Worm (Caenorhabditis elegans) whole organism, L1 larva: ENCODE measurements around the gene lgc-17.
A peak's percentile ranks its signal among the peaks of the same experiment; 100 is the strongest.

ENCODE experiments used
- F16B12.6 ChIP-seq: fragments of 150-350 bp; optimal IDR thresholded peaks from 2 replicates; lab custom pipeline; 2014; ENCODE audit warnings: missing biosample characterization, missing genetic modification characterization
- Y116A8C.19 ChIP-seq: sonication (generic microtip); optimal IDR thresholded peaks from 2 replicates; lab custom pipeline; 2016; ENCODE audit warnings: missing compliant biosample characterization, missing genetic modification characterization, borderline replicate concordance
- aha-1 ChIP-seq: fragments of 150-350 bp; optimal IDR thresholded peaks from 2 replicates; lab custom pipeline; 2014; ENCODE audit warnings: missing biosample characterization, missing genetic modification characterization
- blmp-1 ChIP-seq: fragments of 150-350 bp; optimal IDR thresholded peaks from 2 replicates; lab custom pipeline; 2014; ENCODE audit warnings: missing biosample characterization, missing genetic modification characterization
- ceh-63 ChIP-seq: fragments of 200-800 bp; sonication (Bioruptor generic); optimal IDR thresholded peaks from 2 replicates; lab custom pipeline; 2018; ENCODE audit warnings: mild to moderate bottlenecking, missing genetic modification characterization, missing compliant biosample characterization
- ceh-88 ChIP-seq: fragments of 200-800 bp; sonication (Bioruptor generic); IDR thresholded peaks from 2 replicates; pipeline ENCODE4 v1.3.6; 2022; ENCODE audit warnings: missing genetic modification characterization, missing compliant biosample characterization
- ceh-90 ChIP-seq: sonication (generic microtip); optimal IDR thresholded peaks from 2 replicates; lab custom pipeline; 2016; ENCODE audit warnings: missing genetic modification characterization, missing compliant biosample characterization
- dsc-1 ChIP-seq: sonication (generic microtip); optimal IDR thresholded peaks from 2 replicates; lab custom pipeline; 2016; ENCODE audit warnings: mild to moderate bottlenecking, missing genetic modification characterization, missing compliant biosample characterization
- efl-1 ChIP-seq, 4 experiments: fragments of 150-350 bp; optimal IDR thresholded peaks in 3 of 4; peaks in 1 of 4; 1 replicate in 1 of 4; 2 replicates in 3 of 4; lab custom pipeline; 2014; ENCODE audit warnings: missing biosample characterization in 2 of 4, missing genetic modification characterization in 2 of 4, missing genetic modification reagents in 2 of 4
- egl-13 ChIP-seq: sonication (generic microtip); optimal IDR thresholded peaks from 2 replicates; lab custom pipeline; 2016; ENCODE audit warnings: missing genotype, missing genetic modification reagents, missing genetic modification characterization, missing compliant biosample characterization
- ets-5 ChIP-seq: fragments of 200-800 bp; sonication (Bioruptor generic); IDR thresholded peaks from 2 replicates; pipeline ENCODE4 v1.3.6; 2022; ENCODE audit warnings: missing genetic modification characterization, missing compliant biosample characterization
- fkh-10 ChIP-seq: sonication (generic microtip); optimal IDR thresholded peaks from 2 replicates; lab custom pipeline; 2017; ENCODE audit warnings: missing biosample characterization, missing genetic modification reagents, missing genetic modification characterization
- fkh-4 ChIP-seq: sonication (generic microtip); optimal IDR thresholded peaks from 2 replicates; lab custom pipeline; 2016; ENCODE audit warnings: missing compliant biosample characterization, missing genetic modification characterization, borderline replicate concordance
- fkh-8 ChIP-seq: sonication (generic microtip); optimal IDR thresholded peaks from 2 replicates; lab custom pipeline; 2016; ENCODE audit warnings: mild to moderate bottlenecking, missing genetic modification characterization, missing compliant biosample characterization
- hlh-17 ChIP-seq: fragments of 200-800 bp; sonication (Bioruptor generic); optimal IDR thresholded peaks from 2 replicates; lab custom pipeline; 2018; ENCODE audit warnings: missing genetic modification characterization, mild to moderate bottlenecking, missing compliant biosample characterization, moderate library complexity, borderline replicate concordance
- hpl-2 ChIP-seq: fragments of 150-350 bp; optimal IDR thresholded peaks from 2 replicates; lab custom pipeline; 2014; ENCODE audit warnings: missing biosample characterization, missing genetic modification reagents, missing genetic modification characterization
- isw-1 ChIP-seq: fragments of 200-800 bp; sonication (Bioruptor generic); IDR thresholded peaks from 2 replicates; pipeline ENCODE4 v1.3.6; 2022; ENCODE audit warnings: missing genetic modification characterization, missing compliant biosample characterization
- jun-1 ChIP-seq: fragments of 150-350 bp; optimal IDR thresholded peaks from 2 replicates; lab custom pipeline; 2014; ENCODE audit warnings: missing biosample characterization, missing genetic modification reagents, missing genetic modification characterization
- lin-14 ChIP-seq: fragments of 200-800 bp; sonication (Bioruptor generic); optimal IDR thresholded peaks from 2 replicates; lab custom pipeline; 2018; ENCODE audit warnings: mild to moderate bottlenecking, missing genetic modification characterization, moderate library complexity, missing compliant biosample characterization
- lin-15B ChIP-seq: fragments of 150-350 bp; sonication (generic microtip); optimal IDR thresholded peaks from 3 replicates; lab custom pipeline; 2014; ENCODE audit warnings: missing biosample characterization, missing genetic modification characterization
- lin-35 ChIP-seq, 2 experiments: fragments of 150-350 bp; optimal IDR thresholded peaks; 2 replicates each; lab custom pipeline; 2014; ENCODE audit warnings: missing biosample characterization in 2 of 2, missing genetic modification characterization in 2 of 2, missing genetic modification reagents in 2 of 2
- lsy-2 ChIP-seq, 2 experiments: fragments of 150-350 bp; optimal IDR thresholded peaks; 2 replicates each; lab custom pipeline; 2014; ENCODE audit warnings: missing biosample characterization in 2 of 2, missing genetic modification characterization in 2 of 2
- mep-1 ChIP-seq: fragments of 150-350 bp; optimal IDR thresholded peaks from 2 replicates; lab custom pipeline; 2014; ENCODE audit warnings: missing biosample characterization, missing genetic modification characterization
- nhr-11 ChIP-seq: fragments of 150-350 bp; optimal IDR thresholded peaks from 2 replicates; lab custom pipeline; 2014; ENCODE audit warnings: missing biosample characterization, missing genetic modification characterization
- nhr-19 ChIP-seq: fragments of 200-800 bp; sonication (Bioruptor generic); conservative IDR thresholded peaks from 2 replicates; pipeline ENCODE4 v1.3.6; 2022; ENCODE audit warnings: missing genetic modification characterization, missing compliant biosample characterization
- nhr-20 ChIP-seq: sonication (generic microtip); optimal IDR thresholded peaks from 2 replicates; lab custom pipeline; 2016; ENCODE audit warnings: mild to moderate bottlenecking, missing genetic modification characterization, missing compliant biosample characterization
- nhr-28 ChIP-seq: fragments of 150-350 bp; optimal IDR thresholded peaks from 2 replicates; lab custom pipeline; 2014; ENCODE audit warnings: missing biosample characterization, missing genetic modification characterization
- nhr-71 ChIP-seq: sonication (generic microtip); optimal IDR thresholded peaks from 2 replicates; lab custom pipeline; 2016; ENCODE audit warnings: mild to moderate bottlenecking, missing genetic modification characterization, moderate library complexity, missing compliant biosample characterization
- nhr-76 ChIP-seq: sonication (generic microtip); optimal IDR thresholded peaks from 2 replicates; lab custom pipeline; 2017; ENCODE audit warnings: missing biosample characterization, missing genetic modification characterization
- nhr-77 ChIP-seq: fragments of 150-350 bp; optimal IDR thresholded peaks from 2 replicates; lab custom pipeline; 2014; ENCODE audit warnings: missing biosample characterization, missing genetic modification characterization
- nhr-84 ChIP-seq: sonication (generic microtip); optimal IDR thresholded peaks from 2 replicates; lab custom pipeline; 2017; ENCODE audit warnings: missing biosample characterization, missing genetic modification characterization
- nhr-85 ChIP-seq: sonication (generic microtip); peaks from one replicate; lab custom pipeline; 2016; ENCODE audit warnings: missing genetic modification characterization, inconsistent platforms, missing compliant biosample characterization
- pax-3 ChIP-seq: fragments of 200-800 bp; sonication (Bioruptor generic); optimal IDR thresholded peaks from 2 replicates; lab custom pipeline; 2018; ENCODE audit warnings: mild to moderate bottlenecking, missing genetic modification characterization, moderate library complexity, missing compliant biosample characterization
- pqm-1 ChIP-seq: sonication (generic microtip); optimal IDR thresholded peaks from 3 replicates; lab custom pipeline; 2017; ENCODE audit warnings: missing biosample characterization, missing genetic modification characterization
- snpc-4 ChIP-seq: fragments of 150-350 bp; optimal IDR thresholded peaks from 2 replicates; lab custom pipeline; 2014; ENCODE audit warnings: missing biosample characterization, missing genetic modification characterization
- sox-4 ChIP-seq: sonication (generic microtip); optimal IDR thresholded peaks from 2 replicates; lab custom pipeline; 2016; ENCODE audit warnings: missing genetic modification characterization, missing compliant biosample characterization
- sptf-1 ChIP-seq: fragments of 150-350 bp; optimal IDR thresholded peaks from 2 replicates; lab custom pipeline; 2014; ENCODE audit warnings: missing biosample characterization, missing genetic modification characterization
- sup-37 ChIP-seq: fragments of 200-800 bp; sonication (Bioruptor generic); optimal IDR thresholded peaks from 2 replicates; lab custom pipeline; 2018; ENCODE audit warnings: mild to moderate bottlenecking, missing genetic modification characterization, missing compliant biosample characterization
- tbx-2 ChIP-seq: sonication (generic microtip); optimal IDR thresholded peaks from 2 replicates; lab custom pipeline; 2016; ENCODE audit warnings: missing genetic modification characterization, missing compliant biosample characterization
- tlp-1 ChIP-seq: fragments of 150-350 bp; optimal IDR thresholded peaks from 2 replicates; lab custom pipeline; 2014; ENCODE audit warnings: missing biosample characterization, missing genetic modification characterization
- unc-62 ChIP-seq: fragments of 150-350 bp; optimal IDR thresholded peaks from 2 replicates; lab custom pipeline; 2014; ENCODE audit warnings: missing biosample characterization, missing genetic modification reagents, missing genetic modification characterization
- unc-86 ChIP-seq: sonication (generic microtip); optimal IDR thresholded peaks from 2 replicates; lab custom pipeline; 2016; ENCODE audit warnings: missing genetic modification characterization, missing compliant biosample characterization
- xbp-1 ChIP-seq: sonication (generic microtip); optimal IDR thresholded peaks from 2 replicates; lab custom pipeline; 2016; ENCODE audit warnings: missing genetic modification characterization, missing compliant biosample characterization
- zip-4 ChIP-seq: fragments of 200-800 bp; sonication (Bioruptor generic); optimal IDR thresholded peaks from 2 replicates; lab custom pipeline; 2018; ENCODE audit warnings: mild to moderate bottlenecking, missing genetic modification characterization, moderate library complexity, missing compliant biosample characterization
- ztf-4 ChIP-seq: fragments of 150-350 bp; optimal IDR thresholded peaks from 2 replicates; lab custom pipeline; 2014; ENCODE audit warnings: missing biosample characterization, missing genetic modification characterization

Gene lgc-17

DNA sequence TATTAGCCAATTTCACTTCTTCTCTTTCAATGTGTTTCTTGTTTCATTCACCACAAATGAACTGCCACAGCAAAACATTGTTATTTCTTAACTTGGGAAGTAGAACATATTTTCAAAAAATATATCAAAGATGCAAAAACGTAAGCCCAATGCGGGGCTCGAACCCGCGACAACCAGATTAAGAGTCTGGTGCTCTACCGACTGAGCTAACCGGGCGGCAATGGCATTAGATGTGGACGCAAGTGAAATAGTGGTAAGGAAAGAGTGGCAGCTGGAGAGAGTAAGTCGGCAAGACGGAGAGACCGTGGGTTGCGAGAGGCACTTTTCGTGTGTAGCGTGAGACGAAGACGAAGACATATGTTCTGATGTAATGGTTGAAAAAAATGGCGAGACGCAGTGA, 15.4 kb upstream of the lgc-17 start (continued):
- TF ChIP-seq sox-4 (tag; lab: Kevin White, UChicago) (peak; percentile 63), ceh-63 (GFP tag; lab: Kevin White, UChicago) (no peak), efl-1 (optimal IDR thresholded peaks at IDR 0.05; lab: Kevin White, UChicago) (peak; percentile 39 to 40), efl-1 (GFP tag; optimal IDR thresholded peaks at IDR 0.05 in 1 of 2; lab: Kevin White, UChicago) (peak; percentile 11 to 93), lsy-2 (tag; optimal IDR thresholded peaks at IDR 0.05; lab: Kevin White, UChicago) (peak; percentile 66 to 74), nhr-85 (peak; percentile 78), nhr-77 (tag; lab: Kevin White, UChicago) (peak; percentile 58), ceh-90 (tag; lab: Kevin White, UChicago) (no peak), aha-1 (tag; lab: Kevin White, UChicago) (no peak), ztf-4 (tag; lab: Kevin White, UChicago) (peak; percentile 33), egl-13 (peak; percentile 83), sup-37 (peak; percentile 13), nhr-84 (no peak)

DNA sequence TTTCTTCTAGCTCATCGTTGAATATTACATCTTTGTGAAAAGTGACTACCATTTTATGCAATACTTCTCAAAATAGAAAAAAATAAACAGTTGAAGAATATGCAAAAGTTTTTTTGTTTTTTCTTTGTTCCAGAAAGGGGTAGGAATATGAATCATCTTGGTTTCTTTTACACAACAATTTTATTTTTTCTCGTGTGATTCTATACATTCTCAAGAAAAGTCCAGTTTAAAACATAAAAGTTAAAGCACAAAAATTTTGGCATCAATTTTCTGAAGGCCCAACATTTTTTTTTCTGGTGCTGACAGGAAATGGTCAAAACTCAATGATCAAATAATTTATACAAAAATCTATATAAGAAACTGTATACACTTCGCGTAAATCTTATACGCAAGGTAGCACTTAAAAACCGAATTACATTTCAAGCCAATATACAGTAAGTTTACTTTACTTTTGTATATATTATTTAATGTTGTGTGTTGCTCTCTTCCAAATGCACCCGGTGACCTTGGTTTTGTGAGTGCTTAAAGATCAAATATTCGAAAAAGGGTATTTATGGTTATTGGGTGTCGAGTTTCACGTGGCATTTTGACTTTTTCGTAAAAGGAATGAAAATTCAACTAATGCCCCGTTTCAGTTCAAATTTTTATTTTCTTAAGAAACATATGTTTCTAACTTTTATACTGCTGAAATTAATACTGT, 12.7 kb upstream of the lgc-17 start, which contains the start of the genes W03G11.2 and lgc-13:
W03G11.2 (minus strand) TSS at position 101 of the 700 bp plus-strand sequence.
lgc-13 (plus strand) TSS at position 650 of the 700 bp plus-strand sequence.
- no peak for TF ChIP-seq fkh-10 (GFP tag; lab: Kevin White, UChicago)
- no peak for TF ChIP-seq egl-13
- no peak for TF ChIP-seq sup-37
- TF ChIP-seq F16B12.6 (tag; lab: Kevin White, UChicago), result no peak
- TF ChIP-seq nhr-11, result no peak
- TF ChIP-seq ceh-63 (GFP tag; lab: Kevin White, UChicago), result no peak
- no peak for TF ChIP-seq blmp-1 (tag; lab: Kevin White, UChicago)
- no peak for TF ChIP-seq mep-1 (tag; lab: Kevin White, UChicago)
- TF ChIP-seq dsc-1 (tag; lab: Kevin White, UChicago), result no peak
- TF ChIP-seq ets-5 (GFP tag; lab: Robert Waterston, UW), result no peak
- no peak for TF ChIP-seq tbx-2
- TF ChIP-seq nhr-20 (tag; lab: Kevin White, UChicago), result no peak
- TF ChIP-seq nhr-19, result no peak
- no peak for TF ChIP-seq lin-15B (tag; lab: Kevin White, UChicago)
- no peak for TF ChIP-seq unc-86 (tag; lab: Kevin White, UChicago)
- no peak for TF ChIP-seq efl-1 (optimal IDR thresholded peaks at IDR 0.05; lab: Kevin White, UChicago)
- TF ChIP-seq efl-1 (GFP tag; optimal IDR thresholded peaks at IDR 0.05 in 1 of 2; lab: Kevin White, UChicago), result no peak
- TF ChIP-seq aha-1 (tag; lab: Kevin White, UChicago), result no peak
- no peak for TF ChIP-seq nhr-77 (tag; lab: Kevin White, UChicago)
- no peak for TF ChIP-seq lin-35 (GFP tag; optimal IDR thresholded peaks at IDR 0.05; lab: Kevin White, UChicago)
- TF ChIP-seq nhr-28 (tag; lab: Kevin White, UChicago), result no peak
- TF ChIP-seq, all 84 proteins: peak for 0

DNA sequence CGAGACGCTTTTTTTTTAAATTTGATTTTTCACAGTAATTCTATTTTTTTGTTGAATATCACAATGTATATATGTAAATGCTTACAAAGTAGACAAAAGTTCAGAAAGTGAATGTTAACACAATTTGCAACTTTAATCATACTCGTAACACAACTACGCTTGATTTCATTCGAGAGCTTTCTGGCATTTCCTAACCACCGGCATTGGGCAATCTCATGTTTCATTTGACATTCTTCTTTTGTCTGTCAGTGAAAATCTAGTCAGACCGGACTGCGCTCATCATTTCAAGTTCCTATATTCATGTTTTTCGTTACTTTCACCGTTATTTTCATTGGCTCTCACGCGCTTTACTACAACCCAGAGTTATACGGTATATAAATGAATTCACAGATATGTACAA, 10.2 kb upstream of the lgc-17 start, which contains the start of gene lgc-14:
lgc-14 (plus strand) TSS at position 301 of the 400 bp plus-strand sequence.
- TF ChIP-seq fkh-4 (tag; lab: Kevin White, UChicago) (no peak), Y116A8C.19 (no peak), nhr-76 (tag; lab: Kevin White, UChicago) (no peak), nhr-77 (tag; lab: Kevin White, UChicago) (no peak), fkh-8 (tag; lab: Kevin White, UChicago) (no peak), unc-62 (GFP tag; lab: Kevin White, UChicago) (no peak), jun-1 (no peak), xbp-1 (tag; lab: Kevin White, UChicago) (no peak), isw-1 (GFP tag; lab: Robert Waterston, UW) (no peak), lin-15B (tag; lab: Kevin White, UChicago) (no peak), ets-5 (GFP tag; lab: Robert Waterston, UW) (no peak), pax-3 (tag; lab: Kevin White, UChicago) (no peak)
- TF ChIP-seq, all 84 proteins: peak for 0

DNA sequence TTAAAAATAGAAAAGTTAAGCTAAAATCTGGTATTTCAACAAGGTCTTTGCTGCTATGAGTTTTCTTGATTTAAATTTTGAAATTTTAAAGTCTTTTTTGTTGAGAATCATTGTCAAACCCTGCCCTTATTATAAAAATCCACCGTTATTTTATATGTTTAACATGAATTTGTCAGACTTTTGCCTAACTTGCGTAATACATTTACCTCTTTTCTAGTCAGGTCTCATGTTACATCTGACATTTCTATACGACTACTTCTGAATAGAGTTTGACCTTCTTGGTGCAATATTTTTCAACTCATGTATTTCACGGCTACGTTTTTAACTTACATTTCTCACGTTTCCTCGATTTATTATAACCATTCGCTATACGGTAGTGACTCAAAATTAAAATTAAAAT, 7.4 kb upstream of the lgc-17 start, which contains the start of gene lgc-15:
lgc-15 (plus strand) TSS at position 301 of the 400 bp plus-strand sequence.
- TF ChIP-seq nhr-71 (tag; lab: Kevin White, UChicago) (no peak), dsc-1 (tag; lab: Kevin White, UChicago) (no peak), tlp-1 (tag; lab: Kevin White, UChicago) (no peak), nhr-85 (no peak), ztf-4 (tag; lab: Kevin White, UChicago) (no peak), snpc-4 (no peak), lin-14 (GFP tag; lab: Kevin White, UChicago) (no peak), pqm-1 (tag; lab: Kevin White, UChicago) (no peak), hpl-2 (GFP tag; lab: Kevin White, UChicago) (no peak), lin-15B (tag; lab: Kevin White, UChicago) (no peak), tbx-2 (no peak), F16B12.6 (tag; lab: Kevin White, UChicago) (no peak), sptf-1 (tag; lab: Kevin White, UChicago) (no peak), zip-4 (GFP tag; lab: Kevin White, UChicago) (no peak), hlh-17 (GFP tag; lab: Kevin White, UChicago) (no peak), ceh-88 (GFP tag; lab: Robert Waterston, UW) (no peak)
